Fruit fly (Drosophila melanogaster) whole organism, larva: Measurements from ENCODE around the gene prtp.
A peak's percentile ranks its signal among the peaks of the same experiment; 100 is the strongest.

Source experiments
- noc ChIP-seq: fragments of 200-800 bp; sonication (Bioruptor generic); optimal IDR thresholded peaks from 3 replicates; lab custom pipeline; 2019; ENCODE audit warnings: missing biosample characterization, mild to moderate bottlenecking, missing genetic modification characterization, moderate library complexity

Gene prtp

dm6 chrX:11716731-11717326 is at the start of gene prtp:
Gene prtp (plus strand): TSS chrX:11716756.
- TF ChIP-seq noc = no peak

DNA sequence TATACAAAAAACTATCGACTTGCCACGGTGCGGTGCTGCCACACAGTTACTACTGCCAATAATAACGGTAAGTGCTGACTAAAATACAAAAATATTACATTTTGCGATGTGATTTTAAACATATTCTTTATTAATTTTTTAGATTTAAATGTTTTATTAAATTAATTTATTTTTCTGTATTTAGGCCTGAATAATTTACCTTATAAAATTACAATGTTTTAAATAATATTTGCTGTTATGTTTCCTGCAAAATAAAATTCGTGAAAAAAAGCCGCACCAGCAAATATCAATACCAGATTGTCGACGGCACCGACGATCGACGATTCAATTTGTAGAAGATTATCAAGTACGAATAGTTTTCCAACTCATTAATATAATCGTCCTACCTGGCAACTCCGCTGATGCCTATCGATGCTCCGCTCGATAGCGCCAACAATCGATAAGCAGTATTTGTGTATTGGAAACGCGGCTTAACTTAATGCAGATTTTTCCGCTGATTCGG is 38.0 kb upstream of the prtp start, which contains the start of the genes Vlet and bif:
Vlet (minus strand) TSS at position 51 of the 502 bp plus-strand sequence.
bif (plus strand) TSS at position 432 of the 502 bp plus-strand sequence.
- TF ChIP-seq noc = no peak

DNA sequence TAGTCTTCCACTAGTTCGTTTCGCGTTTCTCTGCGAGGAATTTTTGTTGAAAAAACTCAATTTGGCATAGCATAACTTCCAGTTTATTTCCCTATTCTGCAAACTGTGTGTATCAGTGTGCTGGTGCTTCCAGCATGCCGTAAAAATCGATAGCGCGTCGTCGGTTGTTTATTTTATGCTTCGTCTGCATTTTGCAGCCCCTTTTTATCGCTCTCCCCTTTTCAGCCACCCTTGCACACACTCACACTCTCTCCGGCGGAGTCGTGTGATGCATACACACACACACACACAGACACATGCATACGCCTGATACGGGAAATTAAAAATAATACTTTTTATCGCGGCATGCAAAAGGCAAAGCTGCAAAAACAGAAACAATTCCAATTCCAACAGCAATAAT is 37.1 kb upstream of the prtp start:
- peak; percentile 23 for TF ChIP-seq noc

dm6 chrX:11680405-11680804 is 36.2 kb upstream of the prtp start:
- no peak for TF ChIP-seq noc

dm6 chrX:11681558-11682551 is 34.7 kb upstream of the prtp start:
- TF ChIP-seq noc = peak; percentile 79

- TF ChIP-seq noc = peak; percentile 15
Measured at dm6 chrX:11683480-11683879, 33.1 kb upstream of the prtp start.

dm6 chrX:11684462-11684861 is 32.1 kb upstream of the prtp start:
- peak; percentile 25 for TF ChIP-seq noc

DNA sequence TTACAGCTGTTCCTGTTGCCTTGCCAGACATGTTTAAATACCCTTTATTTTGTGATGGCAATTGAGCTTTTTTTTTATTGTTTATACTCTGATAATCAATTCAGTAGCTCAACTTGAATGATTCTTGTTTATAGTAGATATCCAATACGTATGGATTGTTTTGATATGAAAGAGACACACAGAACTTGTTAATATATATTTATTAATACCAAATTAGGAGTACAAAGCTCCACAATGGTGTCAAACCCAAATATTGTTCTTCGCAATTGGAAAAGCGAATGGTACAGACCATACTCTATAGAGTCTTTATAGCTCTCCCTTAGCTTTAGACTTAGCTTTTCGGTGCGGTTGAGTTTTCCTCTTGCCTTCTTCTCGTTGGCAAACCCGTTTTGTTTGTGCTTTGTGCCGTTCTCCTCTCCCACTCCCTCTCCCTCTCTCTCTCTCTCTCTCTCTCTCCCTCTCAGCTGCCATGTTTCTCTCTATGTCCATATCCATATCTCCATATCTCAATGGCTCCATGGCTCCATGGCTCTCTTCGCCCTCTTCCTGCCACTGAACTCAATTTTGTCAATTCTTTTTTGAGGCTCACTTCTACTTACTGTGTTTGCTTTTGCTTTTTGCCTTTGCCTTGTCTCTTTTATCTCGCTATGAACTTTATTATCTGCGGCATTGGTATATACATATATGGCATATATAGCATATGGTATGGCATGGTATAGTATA is 30.5 kb upstream of the prtp start:
- TF ChIP-seq noc = peak; percentile 66

- TF ChIP-seq noc = no peak
Measured at dm6 chrX:11686675-11687074, 29.9 kb upstream of the prtp start.

DNA sequence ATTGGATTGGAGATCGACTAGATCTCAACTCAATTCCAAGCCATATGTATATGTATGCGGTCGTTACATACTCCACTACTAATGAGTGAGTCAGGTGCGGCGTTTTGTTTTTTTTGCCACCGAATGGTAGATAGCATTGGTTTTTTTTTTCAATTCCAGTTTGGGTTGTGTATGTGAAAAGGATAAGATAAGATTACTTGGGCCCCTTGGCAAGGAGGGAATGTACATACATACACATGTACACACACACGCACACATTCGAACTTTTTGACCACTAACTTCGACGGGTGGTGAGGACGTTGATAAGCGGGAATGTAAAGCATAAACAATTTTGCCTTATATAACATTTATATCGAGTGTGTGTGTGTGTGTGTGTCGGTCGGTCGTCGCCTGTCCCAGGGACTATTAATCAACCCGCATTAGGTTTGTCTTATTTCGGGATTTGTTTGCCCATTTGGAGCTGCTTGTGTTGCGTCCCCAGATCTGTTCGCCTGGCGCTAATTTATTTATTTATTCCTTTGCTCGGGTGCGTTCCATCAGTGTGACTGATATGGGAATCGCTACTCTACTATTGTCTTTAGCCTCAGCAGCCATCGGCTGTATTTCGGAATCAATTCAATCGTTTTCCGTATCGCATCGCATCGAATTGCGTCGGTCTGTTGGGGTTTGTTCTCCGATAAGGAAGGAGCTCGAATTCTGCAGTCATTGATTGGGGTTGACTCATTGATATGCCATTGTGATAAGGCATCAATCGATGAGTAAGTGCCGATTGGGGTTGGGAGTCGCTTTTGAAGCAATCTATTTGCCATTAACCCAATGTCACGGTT is 28.7 kb upstream of the prtp start:
- no peak for TF ChIP-seq noc

DNA sequence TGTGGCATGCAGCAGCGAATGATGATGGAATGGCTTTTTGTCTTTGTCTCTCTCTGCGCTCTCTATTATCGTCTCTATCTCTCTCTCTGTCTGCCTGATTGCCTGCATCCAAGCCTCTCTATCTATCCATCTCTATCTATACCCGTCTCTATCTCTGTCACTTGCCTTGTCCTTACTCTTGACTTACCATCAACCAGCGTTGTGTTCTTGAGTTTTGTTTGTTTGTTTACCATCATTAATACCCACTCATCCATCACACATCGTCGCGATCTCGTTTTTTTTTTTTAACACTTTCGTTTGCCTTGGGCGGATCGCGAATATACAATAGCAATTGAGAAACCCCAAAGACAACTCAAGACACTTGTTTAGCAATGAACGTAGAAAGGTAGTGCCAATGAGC is 26.9 kb upstream of the prtp start:
- TF ChIP-seq noc = no peak

DNA sequence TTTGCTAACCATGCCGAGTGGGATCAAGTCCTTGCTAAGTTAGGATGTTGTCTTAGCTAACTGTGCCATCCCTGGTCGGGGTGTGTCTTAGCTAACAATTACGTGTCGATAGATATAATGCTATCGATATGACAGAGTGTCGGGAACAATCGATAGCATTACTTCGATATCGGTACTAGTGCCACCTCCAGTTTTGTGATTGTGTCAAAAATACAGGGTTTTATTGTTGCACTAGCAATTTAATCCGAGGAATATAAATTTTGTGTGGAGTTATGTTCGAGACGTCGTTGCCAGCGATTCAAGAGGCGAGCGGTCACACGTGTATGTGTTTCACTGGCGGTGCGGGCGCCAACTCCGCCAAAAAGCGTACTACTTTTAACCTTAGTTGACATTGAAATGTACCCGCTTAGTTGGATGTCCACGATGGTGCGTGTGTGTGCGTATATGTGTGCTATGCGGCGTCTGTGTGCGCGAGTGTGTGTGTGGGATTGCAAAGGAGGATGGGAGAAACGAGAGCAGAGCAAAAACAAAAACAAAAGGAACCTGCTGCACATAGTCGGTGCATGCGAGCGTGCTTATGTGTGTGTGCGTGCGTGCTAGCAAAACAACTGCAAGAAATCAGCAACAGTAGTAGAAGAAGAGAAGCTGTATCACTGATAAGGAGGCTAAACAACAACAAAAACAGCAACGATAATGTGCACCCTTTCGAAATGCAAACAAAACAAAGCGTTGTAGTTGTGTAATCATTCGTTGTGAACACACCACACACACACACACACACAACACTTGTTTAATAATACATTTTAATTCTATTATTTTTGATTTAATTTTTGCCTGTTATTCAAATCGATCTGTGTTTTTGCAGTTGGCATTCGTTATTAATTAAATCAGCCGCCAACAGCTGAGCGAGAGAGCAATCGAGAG is 21.3 kb upstream of the prtp start, which contains the start of gene PhKgamma:
PhKgamma (plus strand) TSS at position 179 of the 924 bp plus-strand sequence.
- TF ChIP-seq noc = no peak

dm6 chrX:11695883-11696211 is 20.7 kb upstream of the prtp start:
- no peak for TF ChIP-seq noc

DNA sequence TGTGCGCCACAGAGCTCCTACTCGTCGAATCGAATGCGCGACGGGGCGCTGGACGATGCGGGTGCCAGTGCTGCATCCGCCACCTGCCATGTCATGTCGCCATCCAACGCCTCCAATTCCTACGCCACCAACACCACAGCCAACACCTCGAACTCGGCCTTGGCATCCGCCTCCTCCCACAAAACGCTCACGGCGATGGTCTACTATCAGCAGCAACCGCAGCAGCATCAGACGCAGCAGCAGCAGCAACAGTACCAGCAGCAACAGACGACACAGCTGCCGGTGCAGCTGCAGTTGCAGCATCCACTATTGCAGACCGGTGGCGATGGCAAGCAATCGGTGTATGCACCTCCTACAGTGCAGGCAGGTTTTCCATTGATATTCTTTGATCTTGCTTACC is 15.8 kb upstream of the prtp start:
- TF ChIP-seq noc = no peak
